Fruit fly (Drosophila melanogaster) whole organism, prepupa: ENCODE measurements around the gene Cul3.

Source experiments
- Eip75B ChIP-seq: fragments of 200-800 bp; sonication (Bioruptor generic); optimal IDR thresholded peaks from 3 replicates; lab custom pipeline; 2016; ENCODE audit warnings: missing biosample characterization, missing genetic modification characterization
- Ets21C ChIP-seq: fragments of 200-800 bp; sonication (Bioruptor generic); optimal IDR thresholded peaks from 3 replicates; lab custom pipeline; 2016; ENCODE audit warnings: missing biosample characterization, missing genetic modification characterization
- Sox14 ChIP-seq: fragments of 200-800 bp; sonication (Bioruptor generic); optimal IDR thresholded peaks from 3 replicates; lab custom pipeline; 2016; ENCODE audit warnings: missing biosample characterization, missing genetic modification characterization
- achi ChIP-seq: fragments of 200-800 bp; sonication (Bioruptor generic); optimal IDR thresholded peaks from 3 replicates; lab custom pipeline; 2016; ENCODE audit warnings: missing biosample characterization, missing genetic modification characterization
- fd85E ChIP-seq: fragments of 200-800 bp; sonication (Bioruptor generic); optimal IDR thresholded peaks from 3 replicates; lab custom pipeline; 2016; ENCODE audit warnings: missing biosample characterization, missing genetic modification characterization
- svp ChIP-seq: fragments of 200-800 bp; sonication (Bioruptor generic); peaks from one replicate; lab custom pipeline; 2016; ENCODE audit warnings: missing biosample characterization, missing genetic modification characterization

dm6 chr2L:15274292-15274691 lies 2.5 kb upstream of the Cul3 start:
- TF ChIP-seq achi (GFP tag; lab: Kevin White, UChicago) (no peak), fd85E (GFP tag; lab: Kevin White, UChicago) (no peak), Eip75B (GFP tag; lab: Kevin White, UChicago) (no peak), Sox14 (GFP tag; lab: Kevin White, UChicago) (no peak), Ets21C (GFP tag; lab: Kevin White, UChicago) (no peak), svp (GFP tag; lab: Kevin White, UChicago) (no peak)
